Fruit fly (Drosophila melanogaster): ENCODE measurements around the gene ImpL2.

ImpL2 gene

dm6 chr3L:4264963-4265362 lies 29.0 kb upstream of the ImpL2 start:
- TF ChIP-seq CG7368 (GFP tag; optimal IDR thresholded peaks at IDR 0.05) (no peak), Lpt (GFP tag; optimal IDR thresholded peaks at IDR 0.05) (no peak), CG3919 (GFP tag; optimal IDR thresholded peaks at IDR 0.05) (no peak), Blimp-1 (GFP tag; optimal IDR thresholded peaks at IDR 0.05) (no peak), Ets96B (tag; optimal IDR thresholded peaks at IDR 0.05) (no peak), CG15336 (GFP tag; IDR thresholded peaks at IDR 0.05) (no peak), svp (GFP tag) (no peak), CG6163 (GFP tag; IDR thresholded peaks at IDR 0.05) (0 out of 3 replicates have a peak, but pooled peaks have one; percentile 6), pdm3 (GFP tag; optimal IDR thresholded peaks at IDR 0.05) (no peak), Eip78C (GFP tag) (peak; percentile 63), CG6854 (GFP tag; optimal IDR thresholded peaks at IDR 0.05) (no peak), CG10669 (GFP tag; optimal IDR thresholded peaks at IDR 0.05) (no peak), acj6 (GFP tag; optimal IDR thresholded peaks at IDR 0.05) (no peak), Eip75B (GFP tag; optimal IDR thresholded peaks at IDR 0.05) (no peak), CG32006 (GFP tag; optimal IDR thresholded peaks at IDR 0.05) (peak; percentile 33)

dm6 chr3L:4263502-4263901 lies 27.6 kb upstream of the ImpL2 start, which contains the start of gene CG1273:
CG1273 (plus strand) TSS chr3L:4263719.
- TF ChIP-seq Gug (GFP tag; IDR thresholded peaks at IDR 0.05) (no peak), fd59A (GFP tag; optimal IDR thresholded peaks at IDR 0.05) (no peak), CG9139 (GFP tag; optimal IDR thresholded peaks at IDR 0.05) (no peak), OdsH (GFP tag; optimal IDR thresholded peaks at IDR 0.05) (no peak), spab (GFP tag; optimal IDR thresholded peaks at IDR 0.05) (no peak), esn (GFP tag; optimal IDR thresholded peaks at IDR 0.05) (peak; percentile 10), Blimp-1 (GFP tag; optimal IDR thresholded peaks at IDR 0.05) (no peak)

- TF ChIP-seq CG3032 (tag; optimal IDR thresholded peaks at IDR 0.05) (no peak), lz (GFP tag; optimal IDR thresholded peaks at IDR 0.05) (peak; percentile 9), CG6163 (GFP tag; IDR thresholded peaks at IDR 0.05) (no peak), CG6792 (GFP tag; optimal IDR thresholded peaks at IDR 0.05) (no peak), Sox102F (GFP tag; optimal IDR thresholded peaks at IDR 0.05) (no peak), OdsH (GFP tag; optimal IDR thresholded peaks at IDR 0.05) (no peak), Sox15 (GFP tag; optimal IDR thresholded peaks at IDR 0.05) (no peak), CG6276 (GFP tag; optimal IDR thresholded peaks at IDR 0.05) (no peak), CG16779 (tag; optimal IDR thresholded peaks at IDR 0.05) (no peak), Ets96B (tag; optimal IDR thresholded peaks at IDR 0.05) (no peak), CG1621 (tag; optimal IDR thresholded peaks at IDR 0.05) (no peak), fkh (GFP tag; optimal IDR thresholded peaks at IDR 0.05) (peak; percentile 58), salr (GFP tag; optimal IDR thresholded peaks at IDR 0.05) (no peak), Hr38 (GFP tag; optimal IDR thresholded peaks at IDR 0.05) (no peak), dsx (GFP tag; optimal IDR thresholded peaks at IDR 0.05; ENCODE audit: poor library complexity, severe bottlenecking) (no peak), CG4318 (GFP tag; optimal IDR thresholded peaks at IDR 0.05) (no peak), CG6854 (GFP tag; optimal IDR thresholded peaks at IDR 0.05) (no peak), Met (GFP tag; optimal IDR thresholded peaks at IDR 0.05) (no peak), Blimp-1 (GFP tag; optimal IDR thresholded peaks at IDR 0.05) (no peak), svp (GFP tag) (no peak), CG11294 (GFP tag; IDR thresholded peaks at IDR 0.05) (no peak), fd59A (GFP tag; optimal IDR thresholded peaks at IDR 0.05) (no peak), CG32006 (GFP tag; optimal IDR thresholded peaks at IDR 0.05) (no peak), eg (GFP tag; IDR thresholded peaks at IDR 0.05) (no peak), Hr4 (GFP tag; optimal IDR thresholded peaks at IDR 0.05) (peak; percentile 10), achi (GFP tag; optimal IDR thresholded peaks at IDR 0.05) (peak; percentile 20), CG6808 (GFP tag; optimal IDR thresholded peaks at IDR 0.05) (no peak), topi (GFP tag; optimal IDR thresholded peaks at IDR 0.05) (no peak), fd85E (GFP tag; optimal IDR thresholded peaks at IDR 0.05) (no peak), Eip93F (GFP tag; optimal IDR thresholded peaks at IDR 0.05) (no peak), Eip78C (GFP tag) (peak; percentile 81), spab (GFP tag; optimal IDR thresholded peaks at IDR 0.05) (no peak), CG3919 (GFP tag; optimal IDR thresholded peaks at IDR 0.05) (no peak), CG34406 (GFP tag; optimal IDR thresholded peaks at IDR 0.05) (no peak), Sox14 (GFP tag; optimal IDR thresholded peaks at IDR 0.05) (no peak), Smox (GFP tag; optimal IDR thresholded peaks at IDR 0.05) (no peak), esn (GFP tag; optimal IDR thresholded peaks at IDR 0.05) (peak; percentile 48), net (GFP tag; optimal IDR thresholded peaks at IDR 0.05) (no peak), CG11902 (GFP tag; optimal IDR thresholded peaks at IDR 0.05) (no peak)
These were observed 26.4 kb upstream of the ImpL2 start, which contains the start of the genes CG11586 and VhaM9.7-a for dm6 chr3L:4262384-4262783. CG11586 (minus strand) TSS chr3L:4262470. VhaM9.7-a (plus strand) TSS chr3L:4262705.

All from whole organism, prepupa.